Worm (Caenorhabditis elegans): ENCODE measurements around the gene F43D2.6.

F43D2.6 gene

DNA sequence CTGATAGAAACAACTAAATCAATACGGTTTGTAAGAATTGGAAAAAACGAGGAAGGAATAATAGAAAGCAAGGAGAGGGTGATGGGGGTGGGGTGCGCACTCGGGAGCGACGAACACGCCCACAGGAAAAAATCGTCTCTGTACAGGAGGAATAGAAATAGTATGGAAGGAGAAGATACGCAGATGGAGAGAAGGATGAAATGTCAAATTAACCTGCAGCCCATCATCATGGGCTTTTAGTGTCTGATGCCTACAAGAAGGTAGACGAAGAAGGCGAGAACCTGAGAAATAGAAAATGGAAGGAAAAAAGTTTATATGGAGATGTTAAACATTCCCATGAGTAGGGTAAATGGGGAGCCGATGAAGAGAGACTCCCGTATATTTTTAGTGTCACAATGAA lies at the start of gene F43D2.6:
TSS of gene F43D2.6 (minus strand) at position 62 of the 400 bp plus-strand sequence.
- TF ChIP-seq cebp-1 (GFP tag; IDR thresholded peaks at IDR 0.05) = no peak
- peak; percentile 11 for TF ChIP-seq cebp-1 (tag; optimal IDR thresholded peaks at IDR 0.05)
- no peak for TF ChIP-seq F33H1.4 (GFP tag; IDR thresholded peaks at IDR 0.05)
- peak; percentile 63 for TF ChIP-seq hmg-1.2 (GFP tag; IDR thresholded peaks at IDR 0.05)

DNA sequence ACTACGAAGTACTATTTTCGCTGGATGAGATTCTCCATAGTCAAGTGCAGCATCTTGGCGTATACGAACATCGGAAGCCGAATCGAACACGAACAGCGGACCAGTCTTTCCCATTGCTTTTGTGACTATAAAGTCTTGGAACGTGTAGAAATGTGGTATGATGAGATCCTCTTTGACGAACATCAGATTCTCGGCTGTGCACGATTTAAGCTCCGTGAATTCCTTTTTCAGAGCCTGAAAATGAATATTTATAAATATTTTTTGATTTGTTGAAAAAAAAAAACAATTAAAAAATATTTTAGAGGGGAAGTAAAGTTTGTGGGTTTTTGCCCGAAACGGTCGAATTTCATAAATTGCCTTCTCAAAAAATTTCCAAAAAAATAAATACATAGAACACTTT lies 48.9 kb upstream of the F43D2.6 start:
- TF ChIP-seq lin-35 (GFP tag; optimal IDR thresholded peaks at IDR 0.05) (no peak), mel-28 (tag; optimal IDR thresholded peaks at IDR 0.05; ENCODE audit: borderline replicate concordance) (no peak), attf-5 (GFP tag; optimal IDR thresholded peaks at IDR 0.05) (no peak), nhr-90 (tag; optimal IDR thresholded peaks at IDR 0.05) (no peak), ekl-4 (GFP tag; IDR thresholded peaks at IDR 0.05) (no peak), snpc-1.3 (tag; optimal IDR thresholded peaks at IDR 0.05; ENCODE audit: insufficient read depth) (no peak), egrh-3 (GFP tag; IDR thresholded peaks at IDR 0.05) (no peak), madf-6 (GFP tag; IDR thresholded peaks at IDR 0.05) (no peak), snpc-3.4 (tag; optimal IDR thresholded peaks at IDR 0.05) (no peak), him-1 (tag; optimal IDR thresholded peaks at IDR 0.05) (no peak), Y53G8AR.9 (GFP tag; conservative IDR thresholded peaks at IDR 0.05) (no peak), unc-130 (GFP tag; optimal IDR thresholded peaks at IDR 0.05) (no peak), T26A5.8 (tag; optimal IDR thresholded peaks at IDR 0.05) (no peak), attf-6 (GFP tag; IDR thresholded peaks at IDR 0.05) (no peak), dpff-1 (tag; optimal IDR thresholded peaks at IDR 0.05) (no peak), unc-62 (GFP tag; optimal IDR thresholded peaks at IDR 0.05) (no peak), ceh-79 (tag; optimal IDR thresholded peaks at IDR 0.05) (no peak), lir-1 (GFP tag; conservative IDR thresholded peaks at IDR 0.05) (no peak), ztf-18 (tag; optimal IDR thresholded peaks at IDR 0.05) (no peak)

DNA sequence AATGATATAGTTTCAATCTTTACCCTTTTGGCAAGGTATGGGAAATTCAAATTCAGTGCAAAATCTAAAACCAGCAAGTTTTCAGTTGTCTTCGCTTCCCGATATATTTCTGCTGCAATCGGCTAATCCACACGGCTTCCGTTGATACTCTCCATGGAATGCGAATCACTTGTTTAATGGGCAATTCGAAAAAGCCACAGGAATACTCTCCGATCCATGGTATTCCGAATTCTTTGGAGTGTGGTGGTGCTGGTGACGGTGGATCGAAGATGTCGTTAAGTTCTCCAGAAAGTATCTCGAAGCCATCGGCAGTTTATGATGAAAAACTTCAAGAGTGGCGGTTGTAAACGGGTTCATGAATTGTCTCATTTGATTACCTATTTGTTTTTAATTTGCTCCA lies 48.3 kb upstream of the F43D2.6 start:
- 0 out of 2 replicates have a peak, but pooled peaks have one; percentile 23 for TF ChIP-seq hsf-1 (GFP tag; IDR thresholded peaks at IDR 0.05)
- TF ChIP-seq madf-3 (GFP tag; IDR thresholded peaks at IDR 0.05) = no peak
- TF ChIP-seq dox-1 (GFP tag; IDR thresholded peaks at IDR 0.05) = 0 out of 2 replicates have a peak, but pooled peaks have one; percentile 4
- TF ChIP-seq nfyb-1 (GFP tag; IDR thresholded peaks at IDR 0.05) = 0 out of 2 replicates have a peak, but pooled peaks have one; percentile 40

DNA sequence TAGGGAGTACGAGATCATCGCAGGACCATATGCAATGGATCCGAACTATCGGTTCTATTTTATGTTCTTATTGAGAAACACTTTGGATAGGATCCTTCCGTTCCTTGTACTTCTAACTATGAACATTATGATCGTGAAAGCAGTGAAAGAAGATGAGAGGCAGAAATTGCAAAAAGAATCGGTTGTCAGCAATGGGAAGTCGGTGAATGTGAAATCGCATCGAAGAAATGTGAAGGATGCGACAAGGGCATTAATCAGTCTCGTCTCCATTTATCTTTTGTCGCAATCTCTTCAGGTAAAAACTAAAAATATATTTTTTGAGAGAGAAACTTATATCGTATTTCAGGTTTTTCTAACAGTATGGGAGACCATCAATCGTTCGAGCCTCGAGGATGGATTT lies 47.9 kb upstream of the F43D2.6 start:
- TF ChIP-seq nhr-179 (tag; optimal IDR thresholded peaks at IDR 0.05) = no peak
- TF ChIP-seq ZK185.1 (tag; optimal IDR thresholded peaks at IDR 0.05; ENCODE audit: poor library complexity, severe bottlenecking) = no peak
- no peak for TF ChIP-seq dox-1 (GFP tag; IDR thresholded peaks at IDR 0.05)
- no peak for TF ChIP-seq F33H1.4 (GFP tag; IDR thresholded peaks at IDR 0.05)
- TF ChIP-seq ztf-3 (GFP tag; optimal IDR thresholded peaks at IDR 0.05) = no peak
- TF ChIP-seq Y53F4B.3 (GFP tag; IDR thresholded peaks at IDR 0.05) = no peak
- no peak for TF ChIP-seq B0019.2 (GFP tag; conservative IDR thresholded peaks at IDR 0.05)
- no peak for TF ChIP-seq K11D2.4 (GFP tag; IDR thresholded peaks at IDR 0.05)
- no peak for TF ChIP-seq dpff-1 (tag; optimal IDR thresholded peaks at IDR 0.05)
- TF ChIP-seq ceh-40 (GFP tag; IDR thresholded peaks at IDR 0.05) = no peak
- TF ChIP-seq efl-1 (GFP tag; optimal IDR thresholded peaks at IDR 0.05) = no peak
- no peak for TF ChIP-seq T26A5.8 (tag; optimal IDR thresholded peaks at IDR 0.05)
- no peak for TF ChIP-seq cebp-1 (GFP tag; IDR thresholded peaks at IDR 0.05)
- no peak for TF ChIP-seq cebp-1 (tag; optimal IDR thresholded peaks at IDR 0.05)
- TF ChIP-seq F52B5.7 (tag; optimal IDR thresholded peaks at IDR 0.05) = no peak
- no peak for TF ChIP-seq T07F8.4 (tag; optimal IDR thresholded peaks at IDR 0.05)
- TF ChIP-seq xnd-1 (tag; optimal IDR thresholded peaks at IDR 0.05) = no peak
- no peak for TF ChIP-seq K12H6.12 (tag; optimal IDR thresholded peaks at IDR 0.05)
- TF ChIP-seq cebp-2 (GFP tag; IDR thresholded peaks at IDR 0.05) = no peak
- TF ChIP-seq ceh-100 (GFP tag; IDR thresholded peaks at IDR 0.05) = no peak
- TF ChIP-seq athp-1 (tag; optimal IDR thresholded peaks at IDR 0.05) = no peak

Data from whole organism, young adult.